Worm (Caenorhabditis elegans) whole organism, mixed stage, embryonic: ENCODE measurements around the gene nkcc-1.
A peak's percentile ranks its signal among the peaks of the same experiment; 100 is the strongest.

Experiments
- M03D4.4 ChIP-seq: sonication (generic microtip); optimal IDR thresholded peaks from 2 replicates; lab custom pipeline; 2017; ENCODE audit warnings: mild to moderate bottlenecking, missing genetic modification characterization, missing compliant biosample characterization
- bed-3 ChIP-seq: fragments of 200-800 bp; sonication (Bioruptor generic); optimal IDR thresholded peaks from 3 replicates; lab custom pipeline; 2018; ENCODE audit warnings: mild to moderate bottlenecking, missing genetic modification characterization, moderate library complexity, missing compliant biosample characterization
- blmp-1 ChIP-seq: fragments of 150-350 bp; optimal IDR thresholded peaks from 2 replicates; lab custom pipeline; 2014; ENCODE audit warnings: missing biosample characterization, missing genetic modification characterization
- ceh-39 ChIP-seq: fragments of 150-350 bp; optimal IDR thresholded peaks from 2 replicates; lab custom pipeline; 2014; ENCODE audit warnings: missing biosample characterization, missing genetic modification characterization
- ceh-43 ChIP-seq: fragments of 200-800 bp; sonication (Bioruptor generic); optimal IDR thresholded peaks from 2 replicates; lab custom pipeline; 2018; ENCODE audit warnings: mild to moderate bottlenecking, missing genetic modification characterization, moderate library complexity, missing compliant biosample characterization
- ceh-83 ChIP-seq: fragments of 200-800 bp; sonication (Bioruptor generic); optimal IDR thresholded peaks from 2 replicates; lab custom pipeline; 2018; ENCODE audit warnings: mild to moderate bottlenecking, missing genetic modification characterization, missing compliant biosample characterization
- ces-1 ChIP-seq: fragments of 150-350 bp; optimal IDR thresholded peaks from 2 replicates; lab custom pipeline; 2014; ENCODE audit warnings: missing biosample characterization, missing genetic modification reagents, missing genetic modification characterization
- cnd-1 ChIP-seq: fragments of 200-800 bp; sonication (Bioruptor generic); optimal IDR thresholded peaks from 2 replicates; lab custom pipeline; 2018; ENCODE audit warnings: mild to moderate bottlenecking, missing genetic modification characterization, missing compliant biosample characterization
- drap-1 ChIP-seq: fragments of 200-800 bp; sonication (Bioruptor generic); optimal IDR thresholded peaks from 3 replicates; lab custom pipeline; 2018; ENCODE audit warnings: mild to moderate bottlenecking, missing genetic modification characterization, missing compliant biosample characterization
- elt-1 ChIP-seq: sonication (generic microtip); optimal IDR thresholded peaks from 2 replicates; lab custom pipeline; 2017; ENCODE audit warnings: missing genetic modification characterization, mild to moderate bottlenecking, missing compliant biosample characterization, antibody characterized with exemption, moderate library complexity, borderline replicate concordance; ENCODE audit not compliant: insufficient read depth
- elt-3 ChIP-seq: fragments of 150-350 bp; optimal IDR thresholded peaks from 2 replicates; lab custom pipeline; 2014; ENCODE audit warnings: missing biosample characterization, missing genetic modification characterization
- flh-1 ChIP-seq: fragments of 200-800 bp; sonication (Bioruptor generic); optimal IDR thresholded peaks from 2 replicates; lab custom pipeline; 2018; ENCODE audit warnings: mild to moderate bottlenecking, missing genetic modification characterization, moderate library complexity, missing compliant biosample characterization
- ham-2 ChIP-seq: fragments of 200-800 bp; sonication (Bioruptor generic); optimal IDR thresholded peaks from 2 replicates; lab custom pipeline; 2018; ENCODE audit warnings: mild to moderate bottlenecking, missing genetic modification characterization, missing compliant biosample characterization
- hlh-1 ChIP-seq: fragments of 150-350 bp; optimal IDR thresholded peaks from 2 replicates; lab custom pipeline; 2014; ENCODE audit warnings: missing biosample characterization, missing genetic modification reagents, missing genetic modification characterization
- lin-13 ChIP-seq: fragments of 150-350 bp; optimal IDR thresholded peaks from 2 replicates; lab custom pipeline; 2014; ENCODE audit warnings: missing biosample characterization, missing genetic modification characterization
- lin-32 ChIP-seq: fragments of 200-800 bp; sonication (Bioruptor generic); optimal IDR thresholded peaks from 2 replicates; lab custom pipeline; 2018; ENCODE audit warnings: mild to moderate bottlenecking, missing genetic modification characterization, missing compliant biosample characterization
- mab-5 ChIP-seq: fragments of 150-350 bp; optimal IDR thresholded peaks from 2 replicates; lab custom pipeline; 2014; ENCODE audit warnings: missing biosample characterization, missing genetic modification characterization
- mep-1 ChIP-seq: fragments of 150-350 bp; optimal IDR thresholded peaks from 2 replicates; lab custom pipeline; 2017; ENCODE audit warnings: missing biosample characterization, missing genetic modification reagents, missing genetic modification characterization, inconsistent platforms
- mls-2 ChIP-seq: sonication (generic microtip); optimal IDR thresholded peaks from 2 replicates; lab custom pipeline; 2016; ENCODE audit warnings: mild to moderate bottlenecking, missing genetic modification characterization, moderate library complexity, missing compliant biosample characterization
- nhr-2 ChIP-seq: fragments of 150-350 bp; optimal IDR thresholded peaks from 2 replicates; lab custom pipeline; 2014; ENCODE audit warnings: missing biosample characterization, missing genetic modification characterization
- nhr-237 ChIP-seq: fragments of 150-350 bp; optimal IDR thresholded peaks from 2 replicates; lab custom pipeline; 2014; ENCODE audit warnings: missing biosample characterization, missing genetic modification characterization
- nhr-28 ChIP-seq: fragments of 150-350 bp; optimal IDR thresholded peaks from 2 replicates; lab custom pipeline; 2014; ENCODE audit warnings: missing biosample characterization, missing genetic modification characterization
- nhr-76 ChIP-seq: sonication (generic microtip); optimal IDR thresholded peaks from 2 replicates; lab custom pipeline; 2017; ENCODE audit warnings: missing biosample characterization, missing genetic modification characterization
- pha-4 ChIP-seq: fragments of 150-350 bp; optimal IDR thresholded peaks from 2 replicates; lab custom pipeline; 2018; ENCODE audit warnings: missing biosample characterization, missing genetic modification reagents, missing genetic modification characterization
- sem-2 ChIP-seq: fragments of 200-800 bp; sonication (Bioruptor generic); optimal IDR thresholded peaks from 2 replicates; lab custom pipeline; 2018; ENCODE audit warnings: mild to moderate bottlenecking, missing genetic modification characterization, missing compliant biosample characterization
- snpc-4 ChIP-seq: fragments of 150-350 bp; optimal IDR thresholded peaks from 2 replicates; lab custom pipeline; 2014; ENCODE audit warnings: missing biosample characterization, missing genetic modification characterization
- sptf-1 ChIP-seq: sonication (generic microtip); optimal IDR thresholded peaks from 2 replicates; lab custom pipeline; 2017; ENCODE audit warnings: mild to moderate bottlenecking, missing genetic modification characterization, moderate library complexity, missing compliant biosample characterization
- tbx-8 ChIP-seq: fragments of 200-800 bp; sonication (Bioruptor generic); optimal IDR thresholded peaks from 2 replicates; lab custom pipeline; 2018; ENCODE audit warnings: mild to moderate bottlenecking, missing genetic modification characterization, moderate library complexity, missing compliant biosample characterization
- unc-120 ChIP-seq: sonication (generic microtip); optimal IDR thresholded peaks from 2 replicates; lab custom pipeline; 2017; ENCODE audit warnings: missing genetic modification characterization, missing compliant biosample characterization; ENCODE audit not compliant: poor library complexity, severe bottlenecking
- unc-39 ChIP-seq: fragments of 150-350 bp; optimal IDR thresholded peaks from 2 replicates; lab custom pipeline; 2014; ENCODE audit warnings: missing biosample characterization, missing genetic modification characterization
- unc-62 ChIP-seq: fragments of 150-350 bp; optimal IDR thresholded peaks from 2 replicates; lab custom pipeline; 2014; ENCODE audit warnings: missing biosample characterization, missing genetic modification reagents, missing genetic modification characterization

The nkcc-1 gene

DNA sequence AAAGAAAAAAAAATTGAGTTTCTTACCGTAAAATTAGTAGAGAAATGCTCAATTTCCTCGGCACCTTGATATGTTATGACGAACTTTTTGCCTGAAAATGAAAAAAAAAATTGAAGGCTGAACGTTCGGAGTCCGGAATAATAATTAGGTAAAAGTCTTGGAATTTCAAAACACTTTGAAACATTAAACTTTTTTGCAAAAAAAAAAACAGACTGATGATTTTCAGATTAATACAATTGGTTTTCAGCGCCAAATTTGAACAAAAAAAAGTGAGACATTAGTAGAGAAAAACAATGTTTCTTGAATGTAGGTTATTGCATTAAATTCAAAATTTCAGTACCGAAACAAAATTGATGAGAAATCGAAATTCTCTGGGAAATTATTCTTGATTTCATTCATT is at the start of gene nkcc-1:
Gene nkcc-1, minus strand, starts transcription at position 101 of the 400 bp plus-strand sequence.
- no peak for TF ChIP-seq ham-2 (GFP tag; lab: Kevin White, UChicago)
- TF ChIP-seq bed-3 (GFP tag; lab: Kevin White, UChicago), result no peak
- no peak for TF ChIP-seq nhr-76 (tag; lab: Kevin White, UChicago)
- no peak for TF ChIP-seq nhr-2
- TF ChIP-seq snpc-4 (tag; lab: Kevin White, UChicago), result no peak
- TF ChIP-seq unc-39, result no peak

DNA sequence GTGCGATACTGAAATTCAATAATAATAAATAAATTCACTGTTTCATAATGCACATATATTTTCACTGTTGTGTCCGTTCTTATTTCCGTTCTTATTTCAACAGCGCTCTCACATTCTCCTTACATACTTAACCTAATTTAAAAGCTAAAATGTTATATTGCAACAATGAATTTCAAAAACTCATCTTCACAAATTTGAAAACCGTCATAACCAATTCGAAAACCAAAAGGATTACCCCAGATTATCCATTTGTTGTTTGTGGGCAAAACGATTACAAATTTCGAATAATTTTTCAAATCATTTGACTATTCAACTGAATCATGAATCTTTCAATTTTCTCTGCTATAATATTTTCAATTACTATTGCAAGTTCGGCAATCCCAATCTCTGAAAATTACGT is 48.3 kb upstream of the nkcc-1 start, which contains the start of gene R05A10.4:
Gene R05A10.4, plus strand, starts transcription at position 301 of the 400 bp plus-strand sequence.
- TF ChIP-seq unc-62 (GFP tag; lab: Kevin White, UChicago) (no peak), ces-1 (no peak), lin-13 (tag; lab: Kevin White, UChicago) (no peak), flh-1 (no peak), ceh-39 (tag; lab: Kevin White, UChicago) (no peak), cnd-1 (no peak), bed-3 (GFP tag; lab: Kevin White, UChicago) (no peak), ceh-43 (GFP tag; lab: Kevin White, UChicago) (no peak), ham-2 (GFP tag; lab: Kevin White, UChicago) (no peak), blmp-1 (tag; lab: Kevin White, UChicago) (no peak), ceh-83 (GFP tag; lab: Kevin White, UChicago) (no peak), hlh-1 (tag; lab: Kevin White, UChicago) (no peak), mep-1 (tag; lab: Kevin White, UChicago) (no peak), unc-39 (no peak), elt-3 (tag; lab: Kevin White, UChicago) (no peak), nhr-28 (no peak)
- TF ChIP-seq, all 35 proteins: peak for 0

DNA sequence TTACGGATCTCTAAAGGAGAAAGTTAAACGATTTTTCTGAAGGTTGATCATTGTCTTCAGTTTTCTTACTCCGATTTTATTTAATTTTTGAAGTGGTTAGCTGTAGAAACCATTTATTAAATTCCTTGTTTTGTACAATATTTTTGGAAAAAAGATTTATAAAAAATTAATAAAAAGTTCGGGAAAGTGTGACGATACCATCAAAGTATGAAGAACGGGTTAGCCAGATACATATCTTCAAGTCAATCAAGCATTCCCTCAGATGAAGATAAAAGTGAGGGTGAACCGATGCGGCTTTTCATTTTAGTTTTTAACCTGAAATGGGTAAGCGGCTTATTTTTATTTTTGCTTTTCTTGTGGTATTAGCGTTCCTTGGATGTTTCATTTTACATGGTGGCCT is 41.6 kb upstream of the nkcc-1 start, which contains the start of gene R05A10.6:
Gene R05A10.6, plus strand, starts transcription at position 301 of the 400 bp plus-strand sequence.
- TF ChIP-seq elt-3 (tag; lab: Kevin White, UChicago) (no peak), elt-1 (tag; lab: Kevin White, UChicago) (peak; percentile 51)

DNA sequence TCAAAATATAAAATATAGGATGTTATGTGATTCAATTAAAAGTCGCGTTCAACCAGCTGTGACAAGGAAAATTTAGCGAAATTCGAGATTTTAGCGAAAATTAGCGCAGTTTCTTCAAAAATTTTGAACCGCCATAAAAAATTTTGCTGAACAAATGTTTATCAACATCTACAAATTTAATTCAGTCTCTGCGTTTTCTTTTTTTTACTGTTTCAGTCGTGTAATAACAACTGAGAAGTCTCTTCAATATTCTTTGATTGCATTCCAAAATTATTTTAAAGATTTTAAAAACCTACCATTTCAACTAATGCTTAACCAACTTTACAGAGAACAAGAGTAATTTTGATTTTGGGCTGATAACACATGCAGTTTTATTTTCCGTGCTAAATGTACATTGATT is 40.3 kb upstream of the nkcc-1 start:
- TF ChIP-seq nhr-237 (tag; lab: Kevin White, UChicago), result no peak
- no peak for TF ChIP-seq elt-1 (tag; lab: Kevin White, UChicago)
- TF ChIP-seq nhr-28, result no peak
- no peak for TF ChIP-seq blmp-1 (tag; lab: Kevin White, UChicago)
- TF ChIP-seq ceh-39 (tag; lab: Kevin White, UChicago), result no peak
- no peak for TF ChIP-seq ces-1
- no peak for TF ChIP-seq M03D4.4 (tag; lab: Kevin White, UChicago)
- no peak for TF ChIP-seq elt-3 (tag; lab: Kevin White, UChicago)
- no peak for TF ChIP-seq mab-5 (tag; lab: Kevin White, UChicago)
- no peak for TF ChIP-seq mls-2
- TF ChIP-seq tbx-8 (GFP tag; lab: Kevin White, UChicago), result no peak
- no peak for TF ChIP-seq sem-2 (GFP tag; lab: Kevin White, UChicago)
- no peak for TF ChIP-seq lin-32 (GFP tag; lab: Kevin White, UChicago)
- TF ChIP-seq unc-39, result no peak

DNA sequence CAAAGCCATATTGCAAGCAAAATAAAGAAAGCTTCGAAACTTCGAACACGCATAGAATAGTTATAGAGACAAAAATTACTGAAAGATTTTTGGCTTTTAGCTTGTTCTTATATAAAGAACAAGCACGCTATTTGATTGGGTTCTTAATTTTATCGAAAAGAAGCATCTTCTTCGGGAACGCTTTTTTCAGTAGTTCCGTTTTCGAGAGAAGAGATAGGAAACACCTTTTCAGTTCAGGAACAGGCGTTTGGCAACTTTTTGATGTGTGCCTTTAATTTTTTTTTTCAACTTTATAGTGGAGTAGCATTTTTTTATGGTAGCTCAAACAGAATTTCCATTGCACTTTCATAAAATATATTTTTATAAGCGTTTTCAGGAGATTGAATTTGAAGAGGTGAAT is 38.9 kb upstream of the nkcc-1 start, which contains the start of gene R05A10.7:
Gene R05A10.7, minus strand, starts transcription at position 101 of the 400 bp plus-strand sequence.
- TF ChIP-seq sptf-1 (tag; lab: Kevin White, UChicago) (no peak), flh-1 (no peak), unc-120 (tag; lab: Kevin White, UChicago) (no peak), elt-3 (tag; lab: Kevin White, UChicago) (no peak)

DNA sequence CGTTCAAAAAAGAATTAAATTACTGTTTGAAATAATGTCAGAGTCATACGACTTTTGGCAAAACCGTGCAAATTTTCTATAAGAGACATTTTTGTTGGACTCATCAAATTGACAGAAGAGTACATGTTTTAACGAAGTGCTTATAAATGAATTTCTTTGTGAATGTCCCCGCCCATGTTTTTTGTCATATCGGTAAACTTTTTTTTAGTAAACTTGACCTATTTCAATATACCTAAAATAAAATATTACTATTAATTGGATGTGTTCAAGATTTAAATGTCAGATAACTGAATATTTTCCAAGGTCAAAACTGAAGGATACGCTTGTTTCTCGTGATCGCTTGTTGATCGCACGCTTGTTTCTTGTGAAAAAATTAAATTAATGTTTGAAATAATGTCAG is 34.2 kb upstream of the nkcc-1 start, which contains the start of gene R05A10.8:
Gene R05A10.8, minus strand, starts transcription at position 101 of the 400 bp plus-strand sequence.
- TF ChIP-seq tbx-8 (GFP tag; lab: Kevin White, UChicago), result no peak
- no peak for TF ChIP-seq drap-1
- no peak for TF ChIP-seq ceh-39 (tag; lab: Kevin White, UChicago)
- TF ChIP-seq nhr-76 (tag; lab: Kevin White, UChicago), result no peak
- TF ChIP-seq cnd-1, result no peak
- TF ChIP-seq M03D4.4 (tag; lab: Kevin White, UChicago), result no peak
- TF ChIP-seq pha-4 (tag; lab: Kevin White, UChicago), result no peak
- TF ChIP-seq unc-62 (GFP tag; lab: Kevin White, UChicago), result no peak
